Fruit fly (Drosophila melanogaster) Kc167 (cell line): ENCODE measurements around the gene Nazo.

Experiments used
- h ChIP-seq: fragments of >200 bp; optimal IDR thresholded peaks from 3 replicates; lab custom pipeline; 2018; ENCODE audit warnings: missing external identifiers
- ttk ChIP-seq: sonication (Bioruptor generic); optimal IDR thresholded peaks from 2 replicates; lab custom pipeline; 2017; ENCODE audit warnings: missing external identifiers

dm6 chr3R:8290940-8291339 lies 3.3 kb downstream of the Nazo start, which contains the start of gene CG31464:
- TF ChIP-seq h (lab: Kevin White, UChicago) (no peak), ttk (lab: Kevin White, UChicago) (no peak)
